Fruit fly (Drosophila melanogaster) whole organism, embryonic: ENCODE results near the gene CG16978.

Experiments
- Adf1 ChIP-seq: fragments of 200-800 bp; sonication (Bioruptor generic); IDR thresholded peaks from 2 replicates; pipeline ENCODE4 v1.3.6; 2022; ENCODE audit warnings: missing biosample characterization, missing genetic modification characterization
- B-H1 ChIP-seq: fragments of 200-800 bp; sonication (Bioruptor generic); IDR thresholded peaks from 3 replicates; pipeline ENCODE4 v1.3.6; 2022; ENCODE audit warnings: missing biosample characterization, missing genetic modification characterization
- CG10147 ChIP-seq: fragments of 200-800 bp; sonication (Bioruptor generic); optimal IDR thresholded peaks from 2 replicates; lab custom pipeline; 2019; ENCODE audit warnings: missing biosample characterization, mild to moderate bottlenecking, missing genetic modification characterization, moderate library complexity
- CG11085 ChIP-seq: fragments of 200-800 bp; sonication (Bioruptor generic); IDR thresholded peaks from 2 replicates; pipeline ENCODE4 v1.3.6; 2022; ENCODE audit warnings: missing biosample characterization, missing genetic modification characterization
- CG12236 ChIP-seq: fragments of 200-800 bp; sonication (Bioruptor generic); optimal IDR thresholded peaks from 2 replicates; lab custom pipeline; 2016; ENCODE audit warnings: missing biosample characterization, missing genetic modification characterization
- CG17359 ChIP-seq: fragments of 200-800 bp; sonication (Bioruptor generic); optimal IDR thresholded peaks from 3 replicates; lab custom pipeline; 2018; ENCODE audit warnings: missing biosample characterization, mild to moderate bottlenecking, missing genetic modification characterization, moderate library complexity
- CG17912 ChIP-seq: fragments of 200-800 bp; sonication (Bioruptor generic); optimal IDR thresholded peaks from 2 replicates; lab custom pipeline; 2018; ENCODE audit warnings: missing biosample characterization, mild to moderate bottlenecking, missing genetic modification characterization
- CG1792 ChIP-seq: fragments of 200-800 bp; sonication (Bioruptor generic); optimal IDR thresholded peaks from 2 replicates; lab custom pipeline; 2016; ENCODE audit warnings: missing biosample characterization, missing genetic modification characterization
- CG30431 ChIP-seq: fragments of 200-800 bp; sonication (Bioruptor generic); optimal IDR thresholded peaks from 2 replicates; lab custom pipeline; 2017; ENCODE audit warnings: missing biosample characterization, missing genetic modification characterization
- CG31388 ChIP-seq: fragments of 200-800 bp; sonication (Bioruptor generic); optimal IDR thresholded peaks from 2 replicates; lab custom pipeline; 2016; ENCODE audit warnings: missing biosample characterization, missing genetic modification characterization
- CG32772 ChIP-seq: fragments of 200-800 bp; sonication (Bioruptor generic); IDR thresholded peaks from 2 replicates; pipeline ENCODE4 v1.3.6; 2022; ENCODE audit warnings: missing biosample characterization, missing genetic modification characterization
- CG34422 ChIP-seq: fragments of 200-800 bp; sonication (Bioruptor generic); IDR thresholded peaks from 3 replicates; pipeline ENCODE4 v1.3.6; 2022; ENCODE audit warnings: missing biosample characterization, missing genetic modification characterization
- CG42726 ChIP-seq: fragments of 200-800 bp; sonication (Bioruptor generic); IDR thresholded peaks from 2 replicates; pipeline ENCODE4 v1.3.6; 2022; ENCODE audit warnings: missing biosample characterization, missing genetic modification characterization; ENCODE audit not compliant: partially characterized antibody
- CG4617 ChIP-seq: fragments of 200-800 bp; sonication (Bioruptor generic); optimal IDR thresholded peaks from 3 replicates; lab custom pipeline; 2016; ENCODE audit warnings: missing biosample characterization, missing genetic modification characterization, borderline replicate concordance
- CG6175 ChIP-seq: fragments of 200-800 bp; sonication (Bioruptor generic); IDR thresholded peaks from 3 replicates; pipeline ENCODE4 v1.3.6; 2022; ENCODE audit warnings: missing biosample characterization, missing genetic modification characterization
- CG6813 ChIP-seq: fragments of 200-800 bp; sonication (Bioruptor generic); optimal IDR thresholded peaks from 2 replicates; lab custom pipeline; 2017; ENCODE audit warnings: missing biosample characterization, missing genetic modification characterization, mild to moderate bottlenecking, moderate library complexity, missing genetic modification reagents
- CG7357 ChIP-seq: fragments of 200-800 bp; sonication (Bioruptor generic); IDR thresholded peaks from 3 replicates; pipeline ENCODE4 v1.3.6; 2022; ENCODE audit warnings: missing biosample characterization, missing genetic modification characterization
- CG9876 ChIP-seq: fragments of 200-800 bp; sonication (Bioruptor generic); optimal IDR thresholded peaks from 2 replicates; lab custom pipeline; 2016; ENCODE audit warnings: missing biosample characterization, missing genetic modification characterization
- CrebB ChIP-seq: fragments of 200-800 bp; sonication (Bioruptor generic); optimal IDR thresholded peaks from 3 replicates; lab custom pipeline; 2018; ENCODE audit warnings: missing biosample characterization, mild to moderate bottlenecking, missing genetic modification characterization
- D ChIP-seq, 2 experiments: fragments of 200-800 bp in 1 of 2; fragments of >200 bp in 1 of 2; sonication (Bioruptor generic) in 1 of 2; optimal IDR thresholded peaks; 2 replicates in 1 of 2; 3 replicates in 1 of 2; lab custom pipeline; 2017; ENCODE audit warnings: mild to moderate bottlenecking in 1 of 2, missing biosample characterization in 1 of 2, missing genetic modification characterization in 1 of 2, missing genetic modification reagents in 1 of 2
- Gsc ChIP-seq: fragments of 200-800 bp; sonication (Bioruptor generic); IDR thresholded peaks from 2 replicates; pipeline ENCODE4 v1.3.6; 2022; ENCODE audit warnings: missing biosample characterization, missing genetic modification characterization
- Hr3 ChIP-seq: fragments of 200-800 bp; sonication (Bioruptor generic); optimal IDR thresholded peaks from 3 replicates; lab custom pipeline; 2016; ENCODE audit warnings: missing biosample characterization, missing genetic modification characterization
- Lpt ChIP-seq: fragments of >200 bp; optimal IDR thresholded peaks from 2 replicates; lab custom pipeline; 2018; ENCODE audit warnings: missing biosample characterization, missing genetic modification characterization
- Mad ChIP-seq: fragments of 200-800 bp; sonication (Bioruptor generic); optimal IDR thresholded peaks from 2 replicates; lab custom pipeline; 2016; ENCODE audit warnings: missing biosample characterization, missing genetic modification characterization
- Med ChIP-seq: fragments of 200-800 bp; sonication (Bioruptor generic); peaks from one replicate; lab custom pipeline; 2016; ENCODE audit warnings: missing biosample characterization, missing genetic modification characterization, mild to moderate bottlenecking, inconsistent platforms, moderate library complexity
- Optix ChIP-seq: fragments of 200-800 bp; sonication (Bioruptor generic); IDR thresholded peaks from 3 replicates; pipeline ENCODE4 v1.3.6; 2022; ENCODE audit warnings: missing biosample characterization, missing genetic modification characterization
- Side ChIP-seq: fragments of 200-800 bp; sonication (Bioruptor generic); optimal IDR thresholded peaks from 2 replicates; lab custom pipeline; 2016; ENCODE audit warnings: missing biosample characterization, missing genetic modification characterization
- Six4 ChIP-seq: fragments of 200-800 bp; sonication (Bioruptor generic); optimal IDR thresholded peaks from 2 replicates; lab custom pipeline; 2016; ENCODE audit warnings: missing biosample characterization, missing genetic modification characterization
- Stat92E ChIP-seq, 3 experiments: fragments of >200 bp in 2 of 3; fragments of 200-800 bp in 1 of 3; sonication (Bioruptor generic) in 1 of 3; optimal IDR thresholded peaks; 2 replicates each; lab custom pipeline; 2017 to 2019; ENCODE audit warnings: missing biosample characterization in 3 of 3, missing genetic modification characterization in 3 of 3, mild to moderate bottlenecking in 1 of 3, moderate library complexity in 1 of 3
- Usf ChIP-seq: fragments of 200-800 bp; sonication (Bioruptor generic); optimal IDR thresholded peaks from 2 replicates; lab custom pipeline; 2017; ENCODE audit warnings: missing genotype, missing biosample characterization, missing genetic modification characterization
- Vsx1 ChIP-seq: fragments of 200-800 bp; sonication (Bioruptor generic); optimal IDR thresholded peaks from 2 replicates; lab custom pipeline; 2017; ENCODE audit warnings: missing biosample characterization, mild to moderate bottlenecking, missing genetic modification characterization, missing genetic modification reagents
- al ChIP-seq: fragments of 200-800 bp; sonication (Bioruptor generic); IDR thresholded peaks from 2 replicates; pipeline ENCODE4 v1.3.6; 2022; ENCODE audit warnings: missing biosample characterization, missing genetic modification characterization
- chif ChIP-seq, 2 experiments: fragments of 200-800 bp; sonication (Bioruptor generic); optimal IDR thresholded peaks; 3 replicates each; lab custom pipeline; 2016; ENCODE audit warnings: missing biosample characterization in 2 of 2, missing genetic modification characterization in 2 of 2
- da ChIP-seq: fragments of 200-800 bp; sonication (Bioruptor generic); optimal IDR thresholded peaks from 2 replicates; lab custom pipeline; 2016; ENCODE audit warnings: missing biosample characterization, missing genetic modification characterization
- ems ChIP-seq: fragments of 200-800 bp; sonication (Bioruptor generic); optimal IDR thresholded peaks from 3 replicates; lab custom pipeline; 2016; ENCODE audit warnings: missing biosample characterization, missing genetic modification characterization
- exex ChIP-seq: fragments of 200-800 bp; sonication (Bioruptor generic); optimal IDR thresholded peaks from 4 replicates; lab custom pipeline; 2018; ENCODE audit warnings: missing biosample characterization, mild to moderate bottlenecking, missing genetic modification characterization, moderate library complexity
- gsb-n ChIP-seq: fragments of 200-800 bp; sonication (Bioruptor generic); optimal IDR thresholded peaks from 3 replicates; lab custom pipeline; 2018; ENCODE audit warnings: missing biosample characterization, mild to moderate bottlenecking, missing genetic modification characterization
- gt ChIP-seq: fragments of 200-800 bp; sonication (Bioruptor generic); IDR thresholded peaks from 2 replicates; pipeline ENCODE4 v1.3.6; 2022; ENCODE audit warnings: missing biosample characterization, missing genetic modification characterization
- insv ChIP-seq, 2 experiments: fragments of 200-800 bp; sonication (Bioruptor generic); optimal IDR thresholded peaks; 3 replicates each; lab custom pipeline; 2016 to 2018; ENCODE audit warnings: missing biosample characterization in 2 of 2, missing genetic modification characterization in 2 of 2
- lmd ChIP-seq: fragments of 200-800 bp; sonication (Bioruptor generic); IDR thresholded peaks from 2 replicates; pipeline ENCODE4 v1.3.6; 2022; ENCODE audit warnings: missing biosample characterization, missing genetic modification characterization
- maf-S ChIP-seq: fragments of 200-800 bp; sonication (Bioruptor generic); optimal IDR thresholded peaks from 2 replicates; lab custom pipeline; 2016; ENCODE audit warnings: missing biosample characterization, missing genetic modification characterization
- pan ChIP-seq, 4 experiments: fragments of >200 bp in 3 of 4; fragments of 200-800 bp in 1 of 4; sonication (Bioruptor generic) in 1 of 4; optimal IDR thresholded peaks in 3 of 4; IDR thresholded peaks in 1 of 4; 2 replicates each; pipeline versions ENCODE4 v1.3.6 to Lab custom; 2017 to 2022; ENCODE audit warnings: missing biosample characterization in 2 of 4, missing genetic modification characterization in 2 of 4, mixed read lengths in 1 of 4
- pros ChIP-seq: fragments of 200-800 bp; sonication (Bioruptor generic); optimal IDR thresholded peaks from 3 replicates; lab custom pipeline; 2019; ENCODE audit warnings: missing biosample characterization, mild to moderate bottlenecking, missing genetic modification characterization, moderate library complexity
- salm ChIP-seq: fragments of 200-800 bp; sonication (Bioruptor generic); optimal IDR thresholded peaks from 2 replicates; lab custom pipeline; 2018; ENCODE audit warnings: missing biosample characterization, mild to moderate bottlenecking, missing genetic modification characterization
- sr ChIP-seq: fragments of 200-800 bp; sonication (Bioruptor generic); IDR thresholded peaks from 3 replicates; pipeline ENCODE4 v1.3.6; 2022; ENCODE audit warnings: missing biosample characterization, missing genetic modification characterization
- tap ChIP-seq: fragments of 200-800 bp; optimal IDR thresholded peaks from 3 replicates; lab custom pipeline; 2019; ENCODE audit warnings: missing biosample characterization, mild to moderate bottlenecking, missing genetic modification characterization, moderate library complexity
- tgo ChIP-seq: fragments of 200-800 bp; sonication (Bioruptor generic); IDR thresholded peaks from 3 replicates; pipeline ENCODE4 v1.3.6; 2022; ENCODE audit warnings: missing biosample characterization, missing genetic modification characterization
- wek ChIP-seq: fragments of 200-800 bp; sonication (Bioruptor generic); optimal IDR thresholded peaks from 3 replicates; lab custom pipeline; 2018; ENCODE audit warnings: missing biosample characterization, mild to moderate bottlenecking, missing genetic modification characterization, moderate library complexity

CG16978 gene

DNA sequence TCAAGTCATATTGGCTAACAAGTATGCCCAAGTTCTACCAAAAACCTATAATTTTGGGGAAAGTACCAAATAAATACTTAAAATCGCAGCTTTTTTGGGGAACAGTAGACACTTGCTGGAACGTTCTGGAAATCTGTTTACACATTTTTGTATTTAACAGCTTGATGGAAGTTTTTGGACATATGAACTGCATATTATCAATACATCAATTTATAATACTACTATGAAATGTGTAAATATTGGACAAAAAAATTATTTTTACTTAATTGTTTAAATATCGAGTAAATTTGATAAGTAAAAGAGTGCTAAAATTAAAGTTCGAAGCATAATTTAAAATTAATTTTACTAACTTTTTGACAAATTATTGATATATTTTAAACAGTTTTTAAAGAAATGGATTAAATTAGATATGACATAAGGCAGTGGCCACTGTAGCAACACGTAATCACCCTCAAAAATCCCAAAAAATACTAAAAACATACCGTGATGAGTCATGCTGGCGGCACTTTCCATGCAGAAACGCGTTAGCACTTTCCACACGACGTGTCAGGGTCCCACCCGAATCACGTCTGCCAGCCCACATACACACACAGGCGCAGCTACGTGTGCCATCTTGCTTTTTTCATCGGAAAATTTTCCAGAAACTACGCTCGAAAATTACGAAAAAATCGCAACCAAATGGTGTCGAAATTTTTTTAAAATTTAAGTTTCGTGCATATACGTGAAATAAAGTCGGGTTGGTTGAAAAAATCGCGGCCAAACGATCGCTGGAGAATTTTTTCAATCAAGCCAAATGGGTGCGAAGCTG is 21.8 kb upstream of the CG16978 start, which contains the start of gene Sirt1 (continued):
- TF ChIP-seq chif (GFP tag; optimal IDR thresholded peaks at IDR 0.05; lab: Kevin White, UChicago): peak; percentile 23 to 70
- no peak for TF ChIP-seq Lpt (GFP tag; lab: Kevin White, UChicago)
- peak; percentile 34 for TF ChIP-seq CrebB
- peak; percentile 62 for TF ChIP-seq tap (tag; lab: Kevin White, UChicago)
- no peak for TF ChIP-seq exex (tag; lab: Kevin White, UChicago)
- TF ChIP-seq D (optimal IDR thresholded peaks at IDR 0.05; lab: Kevin White, UChicago): no peak
- peak; percentile 79 for TF ChIP-seq D (GFP tag; optimal IDR thresholded peaks at IDR 0.05; lab: Kevin White, UChicago)
- TF ChIP-seq Hr3 (GFP tag; lab: Kevin White, UChicago): peak; percentile 92
- peak; percentile 45 for TF ChIP-seq CG4617 (GFP tag; lab: Kevin White, UChicago)
- peak; percentile 88 for TF ChIP-seq Med (GFP tag; lab: Kevin White, UChicago)
- no peak; the same call in 2 of the 3 replicates for TF ChIP-seq CG34422 (GFP tag; lab: Robert Waterston, UW)
- peak; percentile 48 for TF ChIP-seq salm (tag; lab: Kevin White, UChicago)
- TF ChIP-seq Side (GFP tag; lab: Kevin White, UChicago): no peak
- TF ChIP-seq Mad (GFP tag; lab: Kevin White, UChicago): peak; percentile 46
- TF ChIP-seq CG1792 (GFP tag; lab: Kevin White, UChicago): peak; percentile 4
- TF ChIP-seq B-H1 (GFP tag; lab: Robert Waterston, UW): peak; percentile 65
- no peak for TF ChIP-seq da
- TF ChIP-seq insv (GFP tag; optimal IDR thresholded peaks at IDR 0.05; lab: Kevin White, UChicago): peak in 1 of 2 experiments; percentile 60
- TF ChIP-seq pros (GFP tag; lab: Kevin White, UChicago): no peak
- peak; percentile 71 for TF ChIP-seq CG17359 (tag; lab: Kevin White, UChicago)
- TF ChIP-seq gsb-n: peak; percentile 85
- peak; percentile 77 for TF ChIP-seq CG30431 (GFP tag; lab: Kevin White, UChicago)
- peak; percentile 77 for TF ChIP-seq al
- peak; percentile 85 for TF ChIP-seq CG10147
- no peak for TF ChIP-seq Adf1 (GFP tag; lab: Robert Waterston, UW)
- TF ChIP-seq Usf (GFP tag; lab: Kevin White, UChicago): peak; percentile 88
- TF ChIP-seq pan (optimal IDR thresholded peaks at IDR 0.05; lab: Kevin White, UChicago): no peak
- peak in 1 of 2 experiments; percentile 83 for TF ChIP-seq pan (GFP tag; optimal IDR thresholded peaks at IDR 0.05 in 1 of 2, IDR thresholded peaks at IDR 0.05 in 1 of 2)
- TF ChIP-seq wek: no peak
- TF ChIP-seq CG9876 (GFP tag; lab: Kevin White, UChicago): no peak
- TF ChIP-seq CG11085 (GFP tag; lab: Robert Waterston, UW): peak; percentile 74
- peak; percentile 35 for TF ChIP-seq CG31388
- TF ChIP-seq Optix (GFP tag; lab: Robert Waterston, UW): no peak
- TF ChIP-seq CG17912 (GFP tag; lab: Kevin White, UChicago): no peak
- TF ChIP-seq gt (GFP tag; lab: Robert Waterston, UW): 0 out of 2 replicates have a peak, but pooled peaks have one; percentile 27
- peak; percentile 75; the same call in 1 of the 2 replicates for TF ChIP-seq CG32772
- TF ChIP-seq Vsx1 (GFP tag; lab: Kevin White, UChicago): no peak
- TF ChIP-seq Six4 (GFP tag; lab: Kevin White, UChicago): peak; percentile 83
- peak; percentile 83 for TF ChIP-seq CG7357 (GFP tag; lab: Robert Waterston, UW)
- TF ChIP-seq maf-S (GFP tag; lab: Kevin White, UChicago): no peak
- TF ChIP-seq ems (GFP tag; lab: Kevin White, UChicago): no peak
- peak in 1 of 3 experiments; percentile 86 for TF ChIP-seq Stat92E (GFP tag; optimal IDR thresholded peaks at IDR 0.05; lab: Kevin White, UChicago)
- peak; percentile 84 for TF ChIP-seq tgo (GFP tag; lab: Robert Waterston, UW)
- TF ChIP-seq sr (GFP tag; lab: Robert Waterston, UW): no peak
- TF ChIP-seq CG6175 (GFP tag; lab: Robert Waterston, UW): 0 out of 3 replicates have a peak, but pooled peaks have one; percentile 36
- TF ChIP-seq Gsc: no peak; the same call in 1 of the 2 replicates
- TF ChIP-seq lmd (GFP tag; lab: Robert Waterston, UW): peak; percentile 90
- no peak for TF ChIP-seq CG12236 (GFP tag; lab: Kevin White, UChicago)
- no peak for TF ChIP-seq CG42726 (GFP tag; lab: Robert Waterston, UW)
- peak; percentile 73 for TF ChIP-seq CG6813 (GFP tag; lab: Kevin White, UChicago)
